Worm (Caenorhabditis elegans) whole organism, L2 larva: Measurements from ENCODE around the gene dvc-1.

Experiments used
- C34F6.9 ChIP-seq: fragments of 150-350 bp; optimal IDR thresholded peaks from 2 replicates; lab custom pipeline; 2014; ENCODE audit warnings: missing biosample characterization, missing genetic modification characterization
- F13H6.1 ChIP-seq: sonication (generic microtip); optimal IDR thresholded peaks from 2 replicates; lab custom pipeline; 2016; ENCODE audit warnings: missing genetic modification characterization, missing compliant biosample characterization
- R02D3.7 ChIP-seq: fragments of 150-350 bp; optimal IDR thresholded peaks from 2 replicates; lab custom pipeline; 2014; ENCODE audit warnings: missing biosample characterization, missing genetic modification characterization
- Y55F3AM.14 ChIP-seq: fragments of 200-800 bp; sonication (Bioruptor generic); optimal IDR thresholded peaks from 2 replicates; lab custom pipeline; 2018; ENCODE audit warnings: mild to moderate bottlenecking, missing genetic modification characterization, missing compliant biosample characterization
- alr-1 ChIP-seq: fragments of 150-350 bp; optimal IDR thresholded peaks from 2 replicates; lab custom pipeline; 2014; ENCODE audit warnings: missing biosample characterization, missing genetic modification characterization
- ama-1 ChIP-seq: fragments of 150-350 bp; optimal IDR thresholded peaks from 2 replicates; lab custom pipeline; 2018; ENCODE audit warnings: inconsistent platforms
- ceh-16 ChIP-seq: fragments of 150-350 bp; optimal IDR thresholded peaks from 2 replicates; lab custom pipeline; 2014; ENCODE audit warnings: missing biosample characterization, missing genetic modification characterization
- crh-2 ChIP-seq: sonication (generic microtip); optimal IDR thresholded peaks from 2 replicates; lab custom pipeline; 2017; ENCODE audit warnings: missing biosample characterization, missing genetic modification characterization
- dmd-4 ChIP-seq: sonication (generic microtip); optimal IDR thresholded peaks from 2 replicates; lab custom pipeline; 2017; ENCODE audit warnings: missing biosample characterization, missing genetic modification characterization
- egl-27 ChIP-seq: sonication (generic microtip); optimal IDR thresholded peaks from 3 replicates; lab custom pipeline; 2017; ENCODE audit warnings: missing biosample characterization, missing genetic modification reagents, missing genetic modification characterization
- elt-1 ChIP-seq: fragments of 150-350 bp; optimal IDR thresholded peaks from 2 replicates; lab custom pipeline; 2014; ENCODE audit warnings: missing biosample characterization, missing genetic modification characterization
- elt-3 ChIP-seq: sonication (generic microtip); optimal IDR thresholded peaks from 2 replicates; lab custom pipeline; 2017; ENCODE audit warnings: missing biosample characterization, missing genetic modification characterization
- lin-11 ChIP-seq: fragments of 150-350 bp; sonication (generic microtip); optimal IDR thresholded peaks from 2 replicates; lab custom pipeline; 2014; ENCODE audit warnings: missing biosample characterization, missing genetic modification characterization, inconsistent platforms, mixed read lengths
- lin-13 ChIP-seq: fragments of 150-350 bp; optimal IDR thresholded peaks from 2 replicates; lab custom pipeline; 2014; ENCODE audit warnings: missing biosample characterization, missing genetic modification reagents, missing genetic modification characterization
- lin-39 ChIP-seq: fragments of 150-350 bp; optimal IDR thresholded peaks from 2 replicates; lab custom pipeline; 2014; ENCODE audit warnings: missing biosample characterization, missing genetic modification reagents, missing genetic modification characterization
- lsy-2 ChIP-seq, 2 experiments: fragments of 150-350 bp in 1 of 2; sonication (generic microtip) in 1 of 2; optimal IDR thresholded peaks; 2 replicates each; lab custom pipeline; 2014 to 2017; ENCODE audit warnings: missing biosample characterization in 2 of 2, missing genetic modification characterization in 2 of 2
- nhr-10 ChIP-seq: sonication (generic microtip); optimal IDR thresholded peaks from 2 replicates; lab custom pipeline; 2017; ENCODE audit warnings: missing biosample characterization, missing genetic modification characterization
- nhr-12 ChIP-seq: fragments of 150-350 bp; optimal IDR thresholded peaks from 2 replicates; lab custom pipeline; 2014; ENCODE audit warnings: missing biosample characterization, missing genetic modification characterization
- nhr-129 ChIP-seq: fragments of 150-350 bp; optimal IDR thresholded peaks from 2 replicates; lab custom pipeline; 2014; ENCODE audit warnings: missing biosample characterization, missing genetic modification characterization
- nhr-21 ChIP-seq: fragments of 150-350 bp; optimal IDR thresholded peaks from 2 replicates; lab custom pipeline; 2014; ENCODE audit warnings: missing biosample characterization, missing genetic modification characterization
- nhr-23 ChIP-seq: fragments of 150-350 bp; optimal IDR thresholded peaks from 2 replicates; lab custom pipeline; 2014; ENCODE audit warnings: missing biosample characterization, missing genetic modification reagents, missing genetic modification characterization
- nhr-237 ChIP-seq: fragments of 150-350 bp; optimal IDR thresholded peaks from 2 replicates; lab custom pipeline; 2014; ENCODE audit warnings: missing biosample characterization, missing genetic modification characterization
- nhr-77 ChIP-seq: fragments of 150-350 bp; optimal IDR thresholded peaks from 2 replicates; lab custom pipeline; 2014; ENCODE audit warnings: missing biosample characterization, missing genetic modification characterization
- skn-1 ChIP-seq: sonication (generic microtip); optimal IDR thresholded peaks from 2 replicates; lab custom pipeline; 2017; ENCODE audit warnings: missing biosample characterization, missing genetic modification characterization
- sma-9 ChIP-seq, 2 experiments: fragments of 150-350 bp in 1 of 2; sonication (generic microtip) in 1 of 2; optimal IDR thresholded peaks; 2 replicates each; lab custom pipeline; 2014 to 2016; ENCODE audit warnings: missing genetic modification characterization in 2 of 2, mild to moderate bottlenecking in 1 of 2, missing biosample characterization in 1 of 2, missing compliant biosample characterization in 1 of 2, missing genetic modification reagents in 1 of 2, moderate library complexity in 1 of 2
- unc-39 ChIP-seq: fragments of 150-350 bp; optimal IDR thresholded peaks from 2 replicates; lab custom pipeline; 2014; ENCODE audit warnings: missing biosample characterization, missing genetic modification characterization
- ztf-1 ChIP-seq: fragments of 200-800 bp; sonication (Bioruptor generic); conservative IDR thresholded peaks from 2 replicates; pipeline ENCODE4 v1.3.6; 2022; ENCODE audit warnings: missing genetic modification characterization, missing compliant biosample characterization
- ztf-4 ChIP-seq: fragments of 150-350 bp; optimal IDR thresholded peaks from 2 replicates; lab custom pipeline; 2014; ENCODE audit warnings: missing biosample characterization, missing genetic modification characterization

dvc-1 gene

ce11 chrV:11196631-11197258 lies 42.4 kb downstream of the dvc-1 start (continued):
- TF ChIP-seq egl-27 (tag; lab: Kevin White, UChicago) (no peak), lsy-2 (tag; optimal IDR thresholded peaks at IDR 0.05; lab: Kevin White, UChicago) (no peak)

DNA sequence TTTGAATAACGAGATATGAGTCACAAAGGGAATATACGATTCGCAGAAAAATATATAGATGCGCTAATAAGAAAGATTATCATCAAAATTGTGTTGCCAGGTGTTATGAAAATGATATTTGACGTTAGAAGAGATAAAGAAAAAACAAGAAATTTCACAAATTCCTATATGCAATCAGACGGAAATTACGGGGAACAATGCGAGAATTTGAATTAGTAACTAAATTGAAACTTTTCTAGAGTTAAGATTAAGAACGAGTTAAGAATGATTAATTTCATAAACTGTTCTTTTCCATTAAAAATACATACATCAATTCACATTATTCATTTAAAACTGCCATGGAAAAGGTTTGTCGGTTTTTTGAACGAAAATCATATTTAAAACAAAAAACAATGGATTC lies 43.0 kb downstream of the dvc-1 start, which contains the start of gene clc-6:
Gene clc-6 (minus strand): TSS at position 101 of the 400 bp plus-strand sequence.
- TF ChIP-seq Y55F3AM.14 (GFP tag; lab: Kevin White, UChicago) (no peak), ceh-16 (tag; lab: Kevin White, UChicago) (no peak), ztf-4 (tag; lab: Kevin White, UChicago) (no peak), nhr-23 (tag; lab: Kevin White, UChicago) (no peak), nhr-129 (no peak), lin-39 (tag; lab: Kevin White, UChicago) (no peak), nhr-12 (tag; lab: Kevin White, UChicago) (no peak), nhr-77 (tag; lab: Kevin White, UChicago) (no peak), lin-13 (GFP tag; lab: Kevin White, UChicago) (no peak), sma-9 (GFP tag; optimal IDR thresholded peaks at IDR 0.05; lab: Kevin White, UChicago) (no peak), sma-9 (tag; optimal IDR thresholded peaks at IDR 0.05; lab: Kevin White, UChicago) (no peak), nhr-10 (no peak), ama-1 (lab: Kevin White, UChicago) (no peak), alr-1 (tag; lab: Kevin White, UChicago) (no peak)

- TF ChIP-seq lin-11 = no peak
- no peak for TF ChIP-seq crh-2 (tag; lab: Kevin White, UChicago)
- TF ChIP-seq nhr-237 (tag; lab: Kevin White, UChicago) = no peak
- no peak for TF ChIP-seq F13H6.1 (tag; lab: Kevin White, UChicago)
- no peak for TF ChIP-seq C34F6.9 (tag; lab: Kevin White, UChicago)
- TF ChIP-seq R02D3.7 = no peak
- TF ChIP-seq nhr-77 (tag; lab: Kevin White, UChicago) = no peak
- no peak for TF ChIP-seq elt-1 (tag; lab: Kevin White, UChicago)
- TF ChIP-seq nhr-21 (tag; lab: Kevin White, UChicago) = no peak
- no peak for TF ChIP-seq dmd-4 (tag; lab: Kevin White, UChicago)
- no peak for TF ChIP-seq egl-27 (tag; lab: Kevin White, UChicago)
- no peak for TF ChIP-seq ztf-1 (GFP tag; lab: Robert Waterston, UW)
- no peak for TF ChIP-seq nhr-23 (tag; lab: Kevin White, UChicago)
- no peak for TF ChIP-seq skn-1 (tag; lab: Kevin White, UChicago)
- no peak for TF ChIP-seq alr-1 (tag; lab: Kevin White, UChicago)
- TF ChIP-seq unc-39 (tag; lab: Kevin White, UChicago) = no peak
- TF ChIP-seq elt-3 (tag; lab: Kevin White, UChicago) = no peak
- TF ChIP-seq, all 48 proteins: peak for 0
Measured at ce11 chrV:11190983-11191382, 48.1 kb downstream of the dvc-1 start, which contains the start of gene lgc-49. Gene lgc-49, plus strand, starts transcription at chrV:11191283.
